Fruit fly (Drosophila melanogaster) whole organism, embryonic: ENCODE data around the gene Chpf.

Experiments
- Aef1 ChIP-seq: fragments of 200-800 bp; sonication (Bioruptor generic); IDR thresholded peaks from 3 replicates; pipeline ENCODE4 v1.3.6; 2022; ENCODE audit warnings: missing biosample characterization, missing genetic modification characterization
- BtbVII ChIP-seq: fragments of 200-800 bp; sonication (Bioruptor generic); optimal IDR thresholded peaks from 3 replicates; lab custom pipeline; 2017; ENCODE audit warnings: missing biosample characterization, mild to moderate bottlenecking, missing genetic modification characterization
- CG11247 ChIP-seq: fragments of 200-800 bp; sonication (Bioruptor generic); IDR thresholded peaks from 2 replicates; pipeline ENCODE4 v1.3.6; 2022; ENCODE audit warnings: missing biosample characterization, missing genetic modification characterization
- CG11695 ChIP-seq: fragments of 200-800 bp; sonication (Bioruptor generic); IDR thresholded peaks from 3 replicates; pipeline ENCODE4 v1.3.6; 2022; ENCODE audit warnings: missing biosample characterization, missing genetic modification characterization
- CG12299 ChIP-seq: fragments of 200-800 bp; sonication (Bioruptor generic); optimal IDR thresholded peaks from 2 replicates; lab custom pipeline; 2018; ENCODE audit warnings: missing biosample characterization, mild to moderate bottlenecking, missing genetic modification characterization
- CG13296 ChIP-seq: fragments of 200-800 bp; sonication (Bioruptor generic); optimal IDR thresholded peaks from 3 replicates; lab custom pipeline; 2018; ENCODE audit warnings: missing biosample characterization, mild to moderate bottlenecking, missing genetic modification characterization
- CG14441 ChIP-seq: fragments of 200-800 bp; sonication (Bioruptor generic); IDR thresholded peaks from 2 replicates; pipeline ENCODE4 v1.3.6; 2022; ENCODE audit warnings: missing biosample characterization, missing genetic modification characterization
- CG15269 ChIP-seq: fragments of 200-800 bp; sonication (Bioruptor generic); optimal IDR thresholded peaks from 2 replicates; lab custom pipeline; 2018; ENCODE audit warnings: missing biosample characterization, mild to moderate bottlenecking, missing genetic modification characterization, moderate library complexity
- CG1647 ChIP-seq: fragments of 200-800 bp; sonication (Bioruptor generic); optimal IDR thresholded peaks from 3 replicates; lab custom pipeline; 2016; ENCODE audit warnings: missing biosample characterization, missing genetic modification characterization
- CG17829 ChIP-seq: fragments of 200-800 bp; optimal IDR thresholded peaks from 2 replicates; lab custom pipeline; 2019; ENCODE audit warnings: missing biosample characterization, mild to moderate bottlenecking, missing genetic modification characterization, moderate library complexity
- CG2120 ChIP-seq: fragments of 200-800 bp; sonication (Bioruptor generic); optimal IDR thresholded peaks from 3 replicates; lab custom pipeline; 2016; ENCODE audit warnings: missing biosample characterization, missing genetic modification characterization
- CG2202 ChIP-seq: fragments of 200-800 bp; sonication (Bioruptor generic); optimal IDR thresholded peaks from 2 replicates; lab custom pipeline; 2018; ENCODE audit warnings: missing biosample characterization, mild to moderate bottlenecking, missing genetic modification characterization
- CG2889 ChIP-seq: fragments of 200-800 bp; sonication (Bioruptor generic); IDR thresholded peaks from 3 replicates; pipeline ENCODE4 v1.3.6; 2022; ENCODE audit warnings: missing biosample characterization, missing genetic modification characterization
- CG3407 ChIP-seq: fragments of 200-800 bp; sonication (Bioruptor generic); optimal IDR thresholded peaks from 2 replicates; lab custom pipeline; 2018; ENCODE audit warnings: missing biosample characterization, mild to moderate bottlenecking, missing genetic modification characterization
- CG4328 ChIP-seq: fragments of 200-800 bp; sonication (Bioruptor generic); optimal IDR thresholded peaks from 3 replicates; lab custom pipeline; 2017; ENCODE audit warnings: missing biosample characterization, missing genetic modification reagents, missing genetic modification characterization
- CG4360 ChIP-seq: fragments of 200-800 bp; sonication (Bioruptor generic); IDR thresholded peaks from 2 replicates; pipeline ENCODE4 v1.3.6; 2022; ENCODE audit warnings: missing biosample characterization, missing genetic modification characterization
- CG5245 ChIP-seq: fragments of 200-800 bp; sonication (Bioruptor generic); optimal IDR thresholded peaks from 3 replicates; lab custom pipeline; 2016; ENCODE audit warnings: missing biosample characterization, missing genetic modification characterization
- CG6254 ChIP-seq: fragments of 200-800 bp; sonication (Bioruptor generic); optimal IDR thresholded peaks from 3 replicates; lab custom pipeline; 2017; ENCODE audit warnings: mild to moderate bottlenecking, missing biosample characterization, missing genetic modification reagents, missing genetic modification characterization
- CG6683 ChIP-seq: fragments of 200-800 bp; sonication (Bioruptor generic); optimal IDR thresholded peaks from 2 replicates; lab custom pipeline; 2017; ENCODE audit warnings: missing biosample characterization, mild to moderate bottlenecking, missing genetic modification characterization, missing genetic modification reagents
- CG7786 ChIP-seq: fragments of 200-800 bp; sonication (Bioruptor generic); optimal IDR thresholded peaks from 2 replicates; lab custom pipeline; 2016; ENCODE audit warnings: missing biosample characterization, missing genetic modification characterization
- CG8359 ChIP-seq: fragments of 200-800 bp; sonication (Bioruptor generic); optimal IDR thresholded peaks from 2 replicates; lab custom pipeline; 2017; ENCODE audit warnings: missing biosample characterization, mild to moderate bottlenecking, missing genetic modification characterization, borderline replicate concordance
- CG8944 ChIP-seq: fragments of 200-800 bp; sonication (Bioruptor generic); optimal IDR thresholded peaks from 3 replicates; lab custom pipeline; 2016; ENCODE audit warnings: missing biosample characterization, missing genetic modification characterization
- CG9215 ChIP-seq: fragments of 200-800 bp; sonication (Bioruptor generic); IDR thresholded peaks from 2 replicates; pipeline ENCODE4 v1.3.6; 2022; ENCODE audit warnings: missing biosample characterization, missing genetic modification characterization
- CG9437 ChIP-seq: fragments of 200-800 bp; sonication (Bioruptor generic); optimal IDR thresholded peaks from 2 replicates; lab custom pipeline; 2018; ENCODE audit warnings: missing biosample characterization, mild to moderate bottlenecking, missing genetic modification characterization
- CG9797 ChIP-seq: fragments of 200-800 bp; sonication (Bioruptor generic); optimal IDR thresholded peaks from 3 replicates; lab custom pipeline; 2018; ENCODE audit warnings: missing biosample characterization, mild to moderate bottlenecking, missing genetic modification characterization
- Drgx ChIP-seq: fragments of 200-800 bp; sonication (Bioruptor generic); IDR thresholded peaks from 2 replicates; pipeline ENCODE4 v1.3.6; 2022; ENCODE audit warnings: missing biosample characterization, missing genetic modification characterization
- NC2α ChIP-seq: fragments of 200-800 bp; sonication (Bioruptor generic); optimal IDR thresholded peaks from 2 replicates; lab custom pipeline; 2016; ENCODE audit warnings: missing biosample characterization, missing genetic modification characterization
- Neu2 ChIP-seq: fragments of 200-800 bp; sonication (Bioruptor generic); optimal IDR thresholded peaks from 3 replicates; lab custom pipeline; 2016; ENCODE audit warnings: missing biosample characterization, missing genetic modification characterization, borderline replicate concordance
- Taf1 ChIP-seq: fragments of 200-800 bp; sonication (Bioruptor generic); IDR thresholded peaks from 2 replicates; pipeline ENCODE4 v1.3.6; 2022; ENCODE audit warnings: missing biosample characterization, missing genetic modification characterization
- aop ChIP-seq: fragments of 200-800 bp; sonication (Bioruptor generic); IDR thresholded peaks from 2 replicates; pipeline ENCODE4 v1.3.6; 2022; ENCODE audit warnings: missing biosample characterization, missing genetic modification characterization
- az2 ChIP-seq: fragments of 200-800 bp; sonication (Bioruptor generic); optimal IDR thresholded peaks from 3 replicates; lab custom pipeline; 2016; ENCODE audit warnings: missing biosample characterization, missing genetic modification characterization
- bbx ChIP-seq: fragments of 200-800 bp; sonication (Bioruptor generic); IDR thresholded peaks from 2 replicates; pipeline ENCODE4 v1.3.6; 2022; ENCODE audit warnings: missing biosample characterization, missing genetic modification characterization; ENCODE audit not compliant: partially characterized antibody
- bigmax ChIP-seq: fragments of 200-800 bp; sonication (Bioruptor generic); optimal IDR thresholded peaks from 2 replicates; lab custom pipeline; 2018; ENCODE audit warnings: missing biosample characterization, mild to moderate bottlenecking, missing genetic modification characterization
- bsh ChIP-seq, 2 experiments: fragments of 200-800 bp; sonication (Bioruptor generic); optimal IDR thresholded peaks; 2 replicates each; lab custom pipeline; 2017 to 2018; ENCODE audit warnings: mild to moderate bottlenecking in 2 of 2, missing biosample characterization in 2 of 2, missing genetic modification characterization in 2 of 2, moderate library complexity in 1 of 2
- cg ChIP-seq: fragments of 200-800 bp; sonication (Bioruptor generic); optimal IDR thresholded peaks from 3 replicates; lab custom pipeline; 2019; ENCODE audit warnings: missing biosample characterization, mild to moderate bottlenecking, missing genetic modification characterization, moderate library complexity
- chm ChIP-seq: fragments of 200-800 bp; sonication (Bioruptor generic); IDR thresholded peaks from 2 replicates; pipeline ENCODE4 v1.3.6; 2022; ENCODE audit warnings: missing biosample characterization, missing genetic modification characterization
- croc ChIP-seq: fragments of 200-800 bp; sonication (Bioruptor generic); conservative IDR thresholded peaks from 3 replicates; pipeline ENCODE4 v1.3.6; 2022; ENCODE audit warnings: missing biosample characterization, missing genetic modification characterization
- dimm ChIP-seq: fragments of 200-800 bp; sonication (Bioruptor generic); IDR thresholded peaks from 2 replicates; pipeline ENCODE4 v1.3.6; 2022; ENCODE audit warnings: missing biosample characterization, missing genetic modification characterization
- inv ChIP-seq: fragments of 200-800 bp; sonication (Bioruptor generic); IDR thresholded peaks from 2 replicates; pipeline ENCODE4 v1.3.6; 2022; ENCODE audit warnings: missing biosample characterization, missing genetic modification characterization; ENCODE audit not compliant: partially characterized antibody
- lab ChIP-seq: fragments of 200-800 bp; sonication (Bioruptor generic); optimal IDR thresholded peaks from 3 replicates; lab custom pipeline; 2017; ENCODE audit warnings: missing biosample characterization, missing genetic modification characterization, mild to moderate bottlenecking, moderate library complexity, missing genetic modification reagents
- mirr ChIP-seq: fragments of 200-800 bp; sonication (Bioruptor generic); optimal IDR thresholded peaks from 3 replicates; lab custom pipeline; 2018; ENCODE audit warnings: missing biosample characterization, mild to moderate bottlenecking, missing genetic modification characterization
- p53 ChIP-seq: fragments of 200-800 bp; sonication (Bioruptor generic); optimal IDR thresholded peaks from 2 replicates; lab custom pipeline; 2016; ENCODE audit warnings: missing biosample characterization, missing genetic modification characterization
- pros ChIP-seq: fragments of 200-800 bp; sonication (Bioruptor generic); optimal IDR thresholded peaks from 3 replicates; lab custom pipeline; 2019; ENCODE audit warnings: missing biosample characterization, mild to moderate bottlenecking, missing genetic modification characterization, moderate library complexity
- sens-2 ChIP-seq: fragments of 200-800 bp; sonication (Bioruptor generic); IDR thresholded peaks from 2 replicates; pipeline ENCODE4 v1.3.6; 2022; ENCODE audit warnings: missing biosample characterization, missing genetic modification characterization
- stwl ChIP-seq: fragments of 200-800 bp; sonication (Bioruptor generic); optimal IDR thresholded peaks from 3 replicates; lab custom pipeline; 2018; ENCODE audit warnings: missing biosample characterization, mild to moderate bottlenecking, missing genetic modification characterization, moderate library complexity
- sug ChIP-seq: fragments of 200-800 bp; optimal IDR thresholded peaks from 2 replicates; lab custom pipeline; 2019; ENCODE audit warnings: missing biosample characterization, mild to moderate bottlenecking, missing genetic modification characterization, moderate library complexity
- usp ChIP-seq: fragments of >200 bp; optimal IDR thresholded peaks from 2 replicates; lab custom pipeline; 2017; ENCODE audit warnings: missing biosample characterization, missing genetic modification characterization
- vfl ChIP-seq: fragments of 200-800 bp; sonication (Bioruptor generic); optimal IDR thresholded peaks from 2 replicates; lab custom pipeline; 2016; ENCODE audit warnings: missing biosample characterization, missing genetic modification characterization
- z ChIP-seq: fragments of 200-800 bp; sonication (Bioruptor generic); IDR thresholded peaks from 3 replicates; pipeline ENCODE4 v1.3.6; 2022; ENCODE audit warnings: missing biosample characterization, missing genetic modification characterization

The Chpf gene

DNA sequence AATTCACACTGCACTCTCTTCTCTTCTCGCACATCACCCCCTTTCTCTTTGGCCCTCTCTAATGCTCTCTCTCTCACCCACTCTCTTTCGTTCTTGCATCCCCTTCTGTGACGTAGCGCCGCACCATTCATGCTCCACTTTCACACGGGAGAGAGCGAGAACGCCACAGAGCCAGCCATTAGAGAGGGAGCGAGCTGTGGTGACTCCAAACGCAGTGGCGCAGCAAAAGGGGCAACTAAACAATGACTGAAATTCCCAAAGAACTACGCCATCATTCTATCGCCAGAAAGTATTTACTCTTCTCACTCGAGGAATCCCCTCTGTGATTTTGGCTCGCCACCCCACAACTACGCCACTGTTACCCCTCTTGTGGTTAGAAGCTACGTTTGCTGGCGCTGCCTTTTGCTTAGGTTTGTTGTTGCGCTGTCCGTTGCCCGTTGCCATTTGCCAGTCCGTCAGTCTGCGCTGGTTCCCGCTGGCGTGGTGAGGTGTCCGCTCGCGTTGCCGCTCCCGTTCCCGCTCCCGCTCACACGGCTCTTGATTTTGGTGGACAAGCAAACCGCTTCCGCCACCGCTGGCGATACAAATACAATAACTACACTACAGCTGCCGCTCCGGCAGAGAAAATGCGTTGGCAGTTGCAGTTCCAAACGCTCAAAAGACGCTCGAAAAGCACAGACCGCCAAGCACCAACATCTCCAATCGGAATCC is 19.0 kb upstream of the Chpf start (continued):
- peak; percentile 97 for TF ChIP-seq aop (GFP tag; lab: Robert Waterston, UW)
- TF ChIP-seq bsh (GFP tag; optimal IDR thresholded peaks at IDR 0.05; lab: Kevin White, UChicago), result peak; percentile 97 to 98
- TF ChIP-seq mirr (GFP tag; lab: Kevin White, UChicago), result peak; percentile 98
- peak; percentile 98 for TF ChIP-seq croc (GFP tag; lab: Robert Waterston, UW)
- TF ChIP-seq CG4360 (GFP tag; lab: Robert Waterston, UW), result peak; percentile 92
- peak; percentile 99 for TF ChIP-seq CG13296 (GFP tag; lab: Kevin White, UChicago)
- peak; percentile 6 for TF ChIP-seq stwl (tag; lab: Kevin White, UChicago)
- TF ChIP-seq CG1647 (GFP tag; lab: Kevin White, UChicago), result peak; percentile 98
- peak; percentile 96 for TF ChIP-seq sug (tag; lab: Kevin White, UChicago)
- peak; percentile 99 for TF ChIP-seq dimm (GFP tag; lab: Robert Waterston, UW)
- TF ChIP-seq Neu2 (GFP tag; lab: Kevin White, UChicago), result peak; percentile 95
- TF ChIP-seq CG3407 (GFP tag; lab: Kevin White, UChicago), result peak; percentile 96
- TF ChIP-seq BtbVII (GFP tag; lab: Kevin White, UChicago), result peak; percentile 99
- peak; percentile 99 for TF ChIP-seq CG11247
- TF ChIP-seq bigmax (GFP tag; lab: Kevin White, UChicago), result peak; percentile 80
- TF ChIP-seq CG5245 (GFP tag; lab: Kevin White, UChicago), result peak; percentile 99
- peak; percentile 96 for TF ChIP-seq NC2α (GFP tag; lab: Kevin White, UChicago)
- TF ChIP-seq CG8359 (GFP tag; lab: Kevin White, UChicago), result peak; percentile 92
- peak; percentile 82 for TF ChIP-seq pros
- TF ChIP-seq sens-2 (GFP tag; lab: Robert Waterston, UW), result peak; percentile 98
- peak; percentile 99 for TF ChIP-seq CG7786 (GFP tag; lab: Kevin White, UChicago)
- TF ChIP-seq CG9215 (GFP tag; lab: Robert Waterston, UW), result peak; percentile 98
- peak; percentile 95 for TF ChIP-seq CG2202 (tag; lab: Kevin White, UChicago)
- peak; percentile 84 for TF ChIP-seq z (GFP tag; lab: Robert Waterston, UW)
- peak; percentile 99 for TF ChIP-seq CG8944 (GFP tag; lab: Kevin White, UChicago)
- peak; percentile 98 for TF ChIP-seq CG11695 (GFP tag; lab: Robert Waterston, UW)
- peak; percentile 99 for TF ChIP-seq CG2889 (GFP tag; lab: Robert Waterston, UW)
- TF ChIP-seq Drgx (GFP tag; lab: Robert Waterston, UW), result peak; percentile 100
- TF ChIP-seq CG14441 (GFP tag; lab: Robert Waterston, UW), result peak; percentile 99
- peak; percentile 47; the same call in 1 of the 2 replicates for TF ChIP-seq bbx
- peak; percentile 94 for TF ChIP-seq CG6254 (GFP tag; lab: Kevin White, UChicago)
- TF ChIP-seq CG2120 (GFP tag; lab: Kevin White, UChicago), result peak; percentile 100
- TF ChIP-seq Aef1 (GFP tag; lab: Robert Waterston, UW), result peak; percentile 100
- TF ChIP-seq vfl, result peak; percentile 99
- peak; percentile 99 for TF ChIP-seq az2 (GFP tag; lab: Kevin White, UChicago)
- peak; percentile 96 for TF ChIP-seq CG4328
- peak; percentile 99 for TF ChIP-seq CG15269 (tag; lab: Kevin White, UChicago)
- peak; percentile 97 for TF ChIP-seq CG12299 (tag; lab: Kevin White, UChicago)
- no peak for TF ChIP-seq cg
- TF ChIP-seq CG9797 (GFP tag; lab: Kevin White, UChicago), result peak; percentile 70
- peak; percentile 18; the same call in 1 of the 2 replicates for TF ChIP-seq inv
- TF ChIP-seq Taf1, result peak; percentile 99
- TF ChIP-seq lab (GFP tag; lab: Kevin White, UChicago), result peak; percentile 100
- TF ChIP-seq chm (GFP tag; lab: Robert Waterston, UW), result peak; percentile 100
- no peak for TF ChIP-seq usp (GFP tag; lab: Kevin White, UChicago)
- peak; percentile 98 for TF ChIP-seq CG6683
- peak; percentile 98 for TF ChIP-seq CG17829 (tag; lab: Kevin White, UChicago)
- TF ChIP-seq p53 (GFP tag; lab: Kevin White, UChicago), result peak; percentile 97
- peak; percentile 92 for TF ChIP-seq CG9437 (GFP tag; lab: Kevin White, UChicago)
